Worm (Caenorhabditis elegans) whole organism, L1 larva: Measurements from ENCODE around the gene irk-1.

ENCODE experiments used
- C04F5.9 ChIP-seq: sonication (generic microtip); optimal IDR thresholded peaks from 2 replicates; lab custom pipeline; 2016; ENCODE audit warnings: missing genetic modification characterization, missing compliant biosample characterization
- C16A3.4 ChIP-seq: fragments of 150-350 bp; optimal IDR thresholded peaks from 2 replicates; lab custom pipeline; 2014; ENCODE audit warnings: missing biosample characterization, missing genetic modification characterization
- aly-2 ChIP-seq: fragments of 150-350 bp; optimal IDR thresholded peaks from 2 replicates; lab custom pipeline; 2014; ENCODE audit warnings: missing biosample characterization, missing genetic modification characterization
- ama-1 ChIP-seq: fragments of 150-350 bp; optimal IDR thresholded peaks from 2 replicates; lab custom pipeline; 2014
- ceh-8 ChIP-seq: fragments of 200-800 bp; sonication (Bioruptor generic); optimal IDR thresholded peaks from 2 replicates; lab custom pipeline; 2018; ENCODE audit warnings: mild to moderate bottlenecking, missing genetic modification characterization, moderate library complexity, missing compliant biosample characterization
- ceh-82 ChIP-seq, 3 experiments: fragments of 150-350 bp in 1 of 3; sonication (generic microtip) in 2 of 3; optimal IDR thresholded peaks; 2 replicates each; lab custom pipeline; 2014 to 2017; ENCODE audit warnings: missing biosample characterization in 3 of 3, missing genetic modification characterization in 3 of 3
- ceh-88 ChIP-seq: fragments of 200-800 bp; sonication (Bioruptor generic); IDR thresholded peaks from 2 replicates; pipeline ENCODE4 v1.3.6; 2022; ENCODE audit warnings: missing genetic modification characterization, missing compliant biosample characterization
- dsc-1 ChIP-seq: sonication (generic microtip); optimal IDR thresholded peaks from 2 replicates; lab custom pipeline; 2016; ENCODE audit warnings: mild to moderate bottlenecking, missing genetic modification characterization, missing compliant biosample characterization
- efl-1 ChIP-seq, 4 experiments: fragments of 150-350 bp; optimal IDR thresholded peaks in 3 of 4; peaks in 1 of 4; 1 replicate in 1 of 4; 2 replicates in 3 of 4; lab custom pipeline; 2014; ENCODE audit warnings: missing biosample characterization in 2 of 4, missing genetic modification characterization in 2 of 4, missing genetic modification reagents in 2 of 4
- egl-13 ChIP-seq: sonication (generic microtip); optimal IDR thresholded peaks from 2 replicates; lab custom pipeline; 2016; ENCODE audit warnings: missing genotype, missing genetic modification reagents, missing genetic modification characterization, missing compliant biosample characterization
- egl-27 ChIP-seq, 2 experiments: fragments of 150-350 bp in 1 of 2; sonication (generic microtip); optimal IDR thresholded peaks; 3 replicates each; lab custom pipeline; 2017 to 2018; ENCODE audit warnings: missing biosample characterization in 2 of 2, missing genetic modification characterization in 2 of 2, missing genetic modification reagents in 2 of 2
- elt-2 ChIP-seq: sonication (generic microtip); optimal IDR thresholded peaks from 2 replicates; lab custom pipeline; 2016; ENCODE audit warnings: missing genetic modification characterization, mild to moderate bottlenecking, inconsistent platforms, missing compliant biosample characterization, missing genetic modification reagents
- fkh-10 ChIP-seq: sonication (generic microtip); optimal IDR thresholded peaks from 2 replicates; lab custom pipeline; 2017; ENCODE audit warnings: missing biosample characterization, missing genetic modification reagents, missing genetic modification characterization
- fkh-4 ChIP-seq: sonication (generic microtip); optimal IDR thresholded peaks from 2 replicates; lab custom pipeline; 2016; ENCODE audit warnings: missing compliant biosample characterization, missing genetic modification characterization, borderline replicate concordance
- fkh-8 ChIP-seq: sonication (generic microtip); optimal IDR thresholded peaks from 2 replicates; lab custom pipeline; 2016; ENCODE audit warnings: mild to moderate bottlenecking, missing genetic modification characterization, missing compliant biosample characterization
- fos-1 ChIP-seq: fragments of 150-350 bp; optimal IDR thresholded peaks from 2 replicates; lab custom pipeline; 2014; ENCODE audit warnings: missing biosample characterization, missing genetic modification characterization
- grh-1 ChIP-seq: fragments of 200-800 bp; sonication (Bioruptor generic); IDR thresholded peaks from 2 replicates; pipeline ENCODE4 v1.3.6; 2022; ENCODE audit warnings: missing genetic modification reagents, missing genetic modification characterization, missing compliant biosample characterization
- hlh-17 ChIP-seq: fragments of 200-800 bp; sonication (Bioruptor generic); optimal IDR thresholded peaks from 2 replicates; lab custom pipeline; 2018; ENCODE audit warnings: missing genetic modification characterization, mild to moderate bottlenecking, missing compliant biosample characterization, moderate library complexity, borderline replicate concordance
- hpl-2 ChIP-seq: fragments of 150-350 bp; optimal IDR thresholded peaks from 2 replicates; lab custom pipeline; 2014; ENCODE audit warnings: missing biosample characterization, missing genetic modification reagents, missing genetic modification characterization
- irx-1 ChIP-seq: sonication (generic microtip); optimal IDR thresholded peaks from 2 replicates; lab custom pipeline; 2016; ENCODE audit warnings: missing genetic modification characterization, missing compliant biosample characterization
- jun-1 ChIP-seq: fragments of 150-350 bp; optimal IDR thresholded peaks from 2 replicates; lab custom pipeline; 2014; ENCODE audit warnings: missing biosample characterization, missing genetic modification reagents, missing genetic modification characterization
- lin-13 ChIP-seq: fragments of 150-350 bp; optimal IDR thresholded peaks from 2 replicates; lab custom pipeline; 2014; ENCODE audit warnings: missing biosample characterization, missing genetic modification reagents, missing genetic modification characterization
- lin-35 ChIP-seq, 2 experiments: fragments of 150-350 bp; optimal IDR thresholded peaks; 2 replicates each; lab custom pipeline; 2014; ENCODE audit warnings: missing biosample characterization in 2 of 2, missing genetic modification characterization in 2 of 2, missing genetic modification reagents in 2 of 2
- lin-39 ChIP-seq: fragments of 150-350 bp; optimal IDR thresholded peaks from 2 replicates; lab custom pipeline; 2014; ENCODE audit warnings: missing biosample characterization, missing genetic modification reagents, missing genetic modification characterization
- lir-3 ChIP-seq: sonication (generic microtip); optimal IDR thresholded peaks from 2 replicates; lab custom pipeline; 2016; ENCODE audit warnings: mild to moderate bottlenecking, missing genetic modification characterization, moderate library complexity, missing compliant biosample characterization; ENCODE audit not compliant: poor library complexity
- mep-1 ChIP-seq: fragments of 150-350 bp; optimal IDR thresholded peaks from 2 replicates; lab custom pipeline; 2014; ENCODE audit warnings: missing biosample characterization, missing genetic modification characterization
- nhr-19 ChIP-seq: fragments of 200-800 bp; sonication (Bioruptor generic); conservative IDR thresholded peaks from 2 replicates; pipeline ENCODE4 v1.3.6; 2022; ENCODE audit warnings: missing genetic modification characterization, missing compliant biosample characterization
- nhr-20 ChIP-seq: sonication (generic microtip); optimal IDR thresholded peaks from 2 replicates; lab custom pipeline; 2016; ENCODE audit warnings: mild to moderate bottlenecking, missing genetic modification characterization, missing compliant biosample characterization
- nhr-28 ChIP-seq: fragments of 150-350 bp; optimal IDR thresholded peaks from 2 replicates; lab custom pipeline; 2014; ENCODE audit warnings: missing biosample characterization, missing genetic modification characterization
- nhr-47 ChIP-seq: sonication (generic microtip); optimal IDR thresholded peaks from 2 replicates; lab custom pipeline; 2016; ENCODE audit warnings: mild to moderate bottlenecking, missing genetic modification characterization, moderate library complexity, missing compliant biosample characterization
- nhr-71 ChIP-seq: sonication (generic microtip); optimal IDR thresholded peaks from 2 replicates; lab custom pipeline; 2016; ENCODE audit warnings: mild to moderate bottlenecking, missing genetic modification characterization, moderate library complexity, missing compliant biosample characterization
- nhr-84 ChIP-seq: sonication (generic microtip); optimal IDR thresholded peaks from 2 replicates; lab custom pipeline; 2017; ENCODE audit warnings: missing biosample characterization, missing genetic modification characterization
- nhr-85 ChIP-seq: sonication (generic microtip); peaks from one replicate; lab custom pipeline; 2016; ENCODE audit warnings: missing genetic modification characterization, inconsistent platforms, missing compliant biosample characterization
- nhr-90 ChIP-seq: sonication (generic microtip); optimal IDR thresholded peaks from 2 replicates; lab custom pipeline; 2016; ENCODE audit warnings: mild to moderate bottlenecking, missing genetic modification characterization, missing compliant biosample characterization; ENCODE audit not compliant: poor library complexity
- pqm-1 ChIP-seq: sonication (generic microtip); optimal IDR thresholded peaks from 3 replicates; lab custom pipeline; 2017; ENCODE audit warnings: missing biosample characterization, missing genetic modification characterization
- rnt-1 ChIP-seq: sonication (generic microtip); optimal IDR thresholded peaks from 2 replicates; lab custom pipeline; 2016; ENCODE audit warnings: mild to moderate bottlenecking, missing genetic modification characterization, moderate library complexity, missing compliant biosample characterization
- skn-1 ChIP-seq: fragments of 150-350 bp; optimal IDR thresholded peaks from 2 replicates; lab custom pipeline; 2014; ENCODE audit warnings: missing biosample characterization, missing genetic modification characterization
- snu-23 ChIP-seq: sonication (generic microtip); optimal IDR thresholded peaks from 2 replicates; lab custom pipeline; 2016; ENCODE audit warnings: missing genetic modification characterization, missing compliant biosample characterization
- sox-4 ChIP-seq: sonication (generic microtip); optimal IDR thresholded peaks from 2 replicates; lab custom pipeline; 2016; ENCODE audit warnings: missing genetic modification characterization, missing compliant biosample characterization
- sptf-1 ChIP-seq: fragments of 150-350 bp; optimal IDR thresholded peaks from 2 replicates; lab custom pipeline; 2014; ENCODE audit warnings: missing biosample characterization, missing genetic modification characterization
- sup-37 ChIP-seq: fragments of 200-800 bp; sonication (Bioruptor generic); optimal IDR thresholded peaks from 2 replicates; lab custom pipeline; 2018; ENCODE audit warnings: mild to moderate bottlenecking, missing genetic modification characterization, missing compliant biosample characterization
- swsn-7 ChIP-seq: sonication (generic microtip); optimal IDR thresholded peaks from 2 replicates; lab custom pipeline; 2016; ENCODE audit warnings: missing genetic modification characterization, missing compliant biosample characterization
- tbx-2 ChIP-seq: sonication (generic microtip); optimal IDR thresholded peaks from 2 replicates; lab custom pipeline; 2016; ENCODE audit warnings: missing genetic modification characterization, missing compliant biosample characterization
- tlp-1 ChIP-seq: fragments of 150-350 bp; optimal IDR thresholded peaks from 2 replicates; lab custom pipeline; 2014; ENCODE audit warnings: missing biosample characterization, missing genetic modification characterization
- unc-130 ChIP-seq: fragments of 150-350 bp; optimal IDR thresholded peaks from 2 replicates; lab custom pipeline; 2017; ENCODE audit warnings: missing biosample characterization, missing genetic modification characterization, inconsistent platforms
- unc-98 ChIP-seq: fragments of 200-800 bp; sonication (Bioruptor generic); IDR thresholded peaks from 2 replicates; pipeline ENCODE4 v1.3.6; 2022; ENCODE audit warnings: missing genetic modification characterization, missing compliant biosample characterization
- vab-15 ChIP-seq: sonication (generic microtip); optimal IDR thresholded peaks from 2 replicates; lab custom pipeline; 2017; ENCODE audit warnings: missing genotype, mild to moderate bottlenecking, missing genetic modification characterization, missing compliant biosample characterization
- xbp-1 ChIP-seq: sonication (generic microtip); optimal IDR thresholded peaks from 2 replicates; lab custom pipeline; 2016; ENCODE audit warnings: missing genetic modification characterization, missing compliant biosample characterization
- zag-1 ChIP-seq: fragments of 150-350 bp; optimal IDR thresholded peaks from 2 replicates; lab custom pipeline; 2014; ENCODE audit warnings: missing biosample characterization, missing genetic modification characterization
- zip-4 ChIP-seq: fragments of 200-800 bp; sonication (Bioruptor generic); optimal IDR thresholded peaks from 2 replicates; lab custom pipeline; 2018; ENCODE audit warnings: mild to moderate bottlenecking, missing genetic modification characterization, moderate library complexity, missing compliant biosample characterization
- ztf-4 ChIP-seq: fragments of 150-350 bp; optimal IDR thresholded peaks from 2 replicates; lab custom pipeline; 2014; ENCODE audit warnings: missing biosample characterization, missing genetic modification characterization

irk-1 gene

DNA sequence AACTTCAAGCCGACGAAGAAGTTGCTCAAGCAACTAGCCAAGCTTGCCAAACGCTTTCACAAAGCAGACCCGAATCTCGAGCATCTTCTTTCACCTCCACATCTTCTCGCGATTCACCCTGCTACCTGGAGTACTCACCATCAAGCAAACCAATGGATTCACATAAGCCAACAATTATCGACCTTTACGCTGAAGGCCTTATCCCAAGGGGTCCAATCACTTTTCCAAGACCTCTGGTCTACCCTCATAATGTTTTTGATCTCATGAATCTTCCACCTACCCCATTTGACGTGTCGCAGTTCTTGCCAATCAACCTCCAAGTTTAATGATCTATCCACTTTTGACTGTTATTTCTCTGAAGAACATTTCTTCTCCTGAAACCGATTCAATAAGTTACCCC is 34.6 kb downstream of the irk-1 start:
- TF ChIP-seq nhr-28 (tag; lab: Kevin White, UChicago), result no peak
- no peak for TF ChIP-seq grh-1
- TF ChIP-seq ceh-88, result 0 out of 2 replicates have a peak, but pooled peaks have one; percentile 2
- TF ChIP-seq elt-2 (tag; lab: Kevin White, UChicago), result no peak
- peak; percentile 1 for TF ChIP-seq rnt-1 (tag; lab: Kevin White, UChicago)
- TF ChIP-seq pqm-1 (tag; lab: Kevin White, UChicago), result no peak
- no peak for TF ChIP-seq sptf-1 (tag; lab: Kevin White, UChicago)
- no peak for TF ChIP-seq tlp-1
- no peak for TF ChIP-seq nhr-84 (tag; lab: Kevin White, UChicago)
- no peak for TF ChIP-seq fkh-10
- no peak for TF ChIP-seq egl-13
- TF ChIP-seq, all 84 proteins: peak for 2

DNA sequence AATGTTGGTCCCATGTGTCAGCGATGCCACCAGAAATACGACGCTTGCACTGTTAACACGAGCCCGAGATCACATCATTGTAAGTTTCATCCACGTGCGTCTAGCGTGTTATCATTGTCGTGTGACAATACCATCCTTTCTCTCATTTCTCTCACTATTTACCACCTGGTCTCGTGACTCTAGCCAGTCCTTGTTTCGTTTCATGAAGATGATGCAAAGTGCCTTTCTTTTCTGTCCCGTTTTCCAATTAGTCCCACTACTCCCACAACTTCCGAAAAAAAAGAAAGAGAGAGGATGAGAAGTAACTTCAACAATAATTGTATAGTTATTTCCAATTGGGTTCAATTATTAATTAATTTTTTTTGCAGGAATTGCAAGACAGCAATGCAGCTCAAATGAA is 35.0 kb downstream of the irk-1 start:
- peak; percentile 77 for TF ChIP-seq nhr-47 (tag; lab: Kevin White, UChicago)
- no peak for TF ChIP-seq hpl-2 (GFP tag; lab: Kevin White, UChicago)
- peak; percentile 77 for TF ChIP-seq mep-1 (tag; lab: Kevin White, UChicago)
- TF ChIP-seq vab-15 (tag; lab: Kevin White, UChicago), result peak; percentile 51
- TF ChIP-seq lin-13, result peak; percentile 46
- peak; percentile 46 to 86 for TF ChIP-seq lin-35 (GFP tag; optimal IDR thresholded peaks at IDR 0.05; lab: Kevin White, UChicago)
- peak; percentile 89 for TF ChIP-seq nhr-20 (tag; lab: Kevin White, UChicago)
- TF ChIP-seq xbp-1, result peak; percentile 81
- peak; percentile 34 for TF ChIP-seq C16A3.4 (tag; lab: Kevin White, UChicago)
- TF ChIP-seq unc-98 (GFP tag; lab: Robert Waterston, UW), result no peak
- peak; percentile 77 for TF ChIP-seq ztf-4 (tag; lab: Kevin White, UChicago)
- TF ChIP-seq fos-1, result peak; percentile 44
- TF ChIP-seq nhr-85 (tag; lab: Kevin White, UChicago), result peak; percentile 94
- peak; percentile 88 for TF ChIP-seq lin-39 (tag; lab: Kevin White, UChicago)
- peak; percentile 48 for TF ChIP-seq sox-4 (tag; lab: Kevin White, UChicago)
- TF ChIP-seq nhr-90, result peak; percentile 81
- TF ChIP-seq snu-23, result peak; percentile 88
- TF ChIP-seq ceh-82 (tag; optimal IDR thresholded peaks at IDR 0.05; lab: Kevin White, UChicago), result peak in 2 of 3 experiments; percentile 18 to 44
- TF ChIP-seq ama-1 (lab: Kevin White, UChicago), result peak; percentile 97
- TF ChIP-seq dsc-1, result peak; percentile 13
- no peak for TF ChIP-seq zip-4 (GFP tag; lab: Kevin White, UChicago)
- TF ChIP-seq sup-37, result peak; percentile 31
- TF ChIP-seq ceh-88, result peak; percentile 66; the same call in 1 of the 2 replicates
- TF ChIP-seq efl-1 (optimal IDR thresholded peaks at IDR 0.05; lab: Kevin White, UChicago), result peak; percentile 38 to 42
- peak; percentile 14 to 95 for TF ChIP-seq efl-1 (GFP tag; optimal IDR thresholded peaks at IDR 0.05 in 1 of 2; lab: Kevin White, UChicago)
- TF ChIP-seq fkh-4 (tag; lab: Kevin White, UChicago), result no peak
- TF ChIP-seq lir-3 (tag; lab: Kevin White, UChicago), result peak; percentile 73
- TF ChIP-seq zag-1 (tag; lab: Kevin White, UChicago), result no peak
- TF ChIP-seq tbx-2 (tag; lab: Kevin White, UChicago), result peak; percentile 70
- TF ChIP-seq skn-1 (tag; lab: Kevin White, UChicago), result peak; percentile 72
- peak; percentile 85 for TF ChIP-seq unc-130 (tag; lab: Kevin White, UChicago)
- TF ChIP-seq fkh-10, result no peak
- TF ChIP-seq ceh-8 (GFP tag; lab: Kevin White, UChicago), result peak; percentile 0
- TF ChIP-seq hlh-17 (GFP tag; lab: Kevin White, UChicago), result no peak
- TF ChIP-seq egl-13, result no peak
- TF ChIP-seq swsn-7 (tag; lab: Kevin White, UChicago), result peak; percentile 81
- TF ChIP-seq nhr-71 (tag; lab: Kevin White, UChicago), result peak; percentile 97
- peak; percentile 12 for TF ChIP-seq aly-2 (tag; lab: Kevin White, UChicago)
- TF ChIP-seq irx-1 (tag; lab: Kevin White, UChicago), result peak; percentile 76
- TF ChIP-seq fkh-8, result no peak
- TF ChIP-seq nhr-19 (GFP tag; lab: Robert Waterston, UW), result peak; percentile 89
- peak; percentile 75 for TF ChIP-seq jun-1 (tag; lab: Kevin White, UChicago)
- TF ChIP-seq C04F5.9, result peak; percentile 48
- peak in 1 of 2 experiments; percentile 57 for TF ChIP-seq egl-27 (tag; optimal IDR thresholded peaks at IDR 0.05; lab: Kevin White, UChicago)
